Worm (Caenorhabditis elegans): ENCODE results near the gene oac-49.

ce11 chrV:19217104-19217503, 671 bp upstream of the oac-49 start, which contains the start of gene srr-2:
- TF ChIP-seq aptf-2 (GFP tag; conservative IDR thresholded peaks at IDR 0.05) (no peak), Y67H2A.10 (GFP tag; conservative IDR thresholded peaks at IDR 0.05) (no peak), ccch-3 (GFP tag; optimal IDR thresholded peaks at IDR 0.05) (no peak), unc-130 (GFP tag; optimal IDR thresholded peaks at IDR 0.05) (no peak), ztf-25 (GFP tag; IDR thresholded peaks at IDR 0.05) (no peak), F22D6.2 (tag; optimal IDR thresholded peaks at IDR 0.05) (no peak), tbx-9 (tag; optimal IDR thresholded peaks at IDR 0.05; ENCODE audit: borderline replicate concordance) (no peak), rec-8 (tag; optimal IDR thresholded peaks at IDR 0.05) (no peak), him-1 (tag; optimal IDR thresholded peaks at IDR 0.05) (no peak), lin-35 (GFP tag; optimal IDR thresholded peaks at IDR 0.05) (no peak), fkh-3 (tag; optimal IDR thresholded peaks at IDR 0.05) (no peak)

Measured in whole organism, young adult.